Fruit fly (Drosophila melanogaster) whole organism, embryonic: ENCODE results near the gene CG8944.

Experiments used
- Abd-B ChIP-seq: fragments of 200-800 bp; sonication (Bioruptor generic); optimal IDR thresholded peaks from 2 replicates; lab custom pipeline; 2018; ENCODE audit warnings: missing biosample characterization, mild to moderate bottlenecking, missing genetic modification characterization, moderate library complexity
- Atf-2 ChIP-seq: fragments of 200-800 bp; sonication (Bioruptor generic); optimal IDR thresholded peaks from 2 replicates; lab custom pipeline; 2016; ENCODE audit warnings: missing biosample characterization, missing genetic modification characterization
- CG10366 ChIP-seq: fragments of 200-800 bp; sonication (Bioruptor generic); IDR thresholded peaks from 2 replicates; pipeline ENCODE4 v1.3.6; 2022; ENCODE audit warnings: missing biosample characterization, missing genetic modification characterization
- CG13123 ChIP-seq: fragments of 200-800 bp; sonication (Bioruptor generic); optimal IDR thresholded peaks from 2 replicates; lab custom pipeline; 2016; ENCODE audit warnings: missing biosample characterization, missing genetic modification characterization
- CG13296 ChIP-seq: fragments of 200-800 bp; sonication (Bioruptor generic); optimal IDR thresholded peaks from 3 replicates; lab custom pipeline; 2018; ENCODE audit warnings: missing biosample characterization, mild to moderate bottlenecking, missing genetic modification characterization
- CG14014 ChIP-seq: fragments of 200-800 bp; sonication (Bioruptor generic); IDR thresholded peaks from 2 replicates; pipeline ENCODE4 v1.3.6; 2022; ENCODE audit warnings: missing biosample characterization, missing genetic modification characterization
- CG14710 ChIP-seq: fragments of 200-800 bp; sonication (Bioruptor generic); optimal IDR thresholded peaks from 3 replicates; lab custom pipeline; 2019; ENCODE audit warnings: missing biosample characterization, mild to moderate bottlenecking, missing genetic modification characterization, moderate library complexity
- CG17385 ChIP-seq: fragments of 200-800 bp; sonication (Bioruptor generic); optimal IDR thresholded peaks from 3 replicates; lab custom pipeline; 2018; ENCODE audit warnings: missing biosample characterization, mild to moderate bottlenecking, missing genetic modification characterization
- CG17829 ChIP-seq: fragments of 200-800 bp; optimal IDR thresholded peaks from 2 replicates; lab custom pipeline; 2019; ENCODE audit warnings: missing biosample characterization, mild to moderate bottlenecking, missing genetic modification characterization, moderate library complexity
- CG2120 ChIP-seq: fragments of 200-800 bp; sonication (Bioruptor generic); optimal IDR thresholded peaks from 3 replicates; lab custom pipeline; 2016; ENCODE audit warnings: missing biosample characterization, missing genetic modification characterization
- CG3065 ChIP-seq: fragments of 200-800 bp; sonication (Bioruptor generic); optimal IDR thresholded peaks from 2 replicates; lab custom pipeline; 2016; ENCODE audit warnings: missing biosample characterization, missing genetic modification characterization
- CG3995 ChIP-seq: fragments of 200-800 bp; sonication (Bioruptor generic); optimal IDR thresholded peaks from 3 replicates; lab custom pipeline; 2016; ENCODE audit warnings: missing biosample characterization, missing genetic modification characterization
- CG42726 ChIP-seq: fragments of 200-800 bp; sonication (Bioruptor generic); IDR thresholded peaks from 2 replicates; pipeline ENCODE4 v1.3.6; 2022; ENCODE audit warnings: missing biosample characterization, missing genetic modification characterization; ENCODE audit not compliant: partially characterized antibody
- CG4328 ChIP-seq: fragments of 200-800 bp; sonication (Bioruptor generic); optimal IDR thresholded peaks from 3 replicates; lab custom pipeline; 2017; ENCODE audit warnings: missing biosample characterization, missing genetic modification reagents, missing genetic modification characterization
- CG5180 ChIP-seq: fragments of 200-800 bp; sonication (Bioruptor generic); optimal IDR thresholded peaks from 3 replicates; lab custom pipeline; 2017; ENCODE audit warnings: missing biosample characterization, missing genetic modification characterization, mild to moderate bottlenecking, moderate library complexity, missing genetic modification reagents
- CG7372 ChIP-seq: fragments of 200-800 bp; sonication (Bioruptor generic); IDR thresholded peaks from 2 replicates; pipeline ENCODE4 v1.3.6; 2022; ENCODE audit warnings: missing biosample characterization, missing genetic modification characterization
- CG7786 ChIP-seq: fragments of 200-800 bp; sonication (Bioruptor generic); optimal IDR thresholded peaks from 2 replicates; lab custom pipeline; 2016; ENCODE audit warnings: missing biosample characterization, missing genetic modification characterization
- CG8765 ChIP-seq: fragments of 200-800 bp; sonication (Bioruptor generic); IDR thresholded peaks from 2 replicates; pipeline ENCODE4 v1.3.6; 2022; ENCODE audit warnings: missing biosample characterization, missing genetic modification characterization
- CG9437 ChIP-seq: fragments of 200-800 bp; sonication (Bioruptor generic); optimal IDR thresholded peaks from 2 replicates; lab custom pipeline; 2018; ENCODE audit warnings: missing biosample characterization, mild to moderate bottlenecking, missing genetic modification characterization
- D19B ChIP-seq: fragments of 200-800 bp; sonication (Bioruptor generic); optimal IDR thresholded peaks from 2 replicates; lab custom pipeline; 2017; ENCODE audit warnings: missing biosample characterization, mild to moderate bottlenecking, missing genetic modification characterization
- Dp ChIP-seq: fragments of 200-800 bp; sonication (Bioruptor generic); optimal IDR thresholded peaks from 2 replicates; lab custom pipeline; 2018; ENCODE audit warnings: missing biosample characterization, mild to moderate bottlenecking, missing genetic modification characterization, moderate library complexity
- Dref ChIP-seq: fragments of 200-800 bp; sonication (Bioruptor generic); IDR thresholded peaks from 2 replicates; pipeline ENCODE4 v1.3.6; 2022; ENCODE audit warnings: missing biosample characterization, missing genetic modification characterization
- ERR ChIP-seq: fragments of 200-800 bp; sonication (Bioruptor generic); optimal IDR thresholded peaks from 2 replicates; lab custom pipeline; 2016; ENCODE audit warnings: missing biosample characterization, missing genetic modification characterization
- HmgD ChIP-seq: fragments of 200-800 bp; sonication (Bioruptor generic); optimal IDR thresholded peaks from 3 replicates; lab custom pipeline; 2016; ENCODE audit warnings: missing biosample characterization, missing genetic modification characterization
- Kr ChIP-seq: fragments of 200-800 bp; sonication (Bioruptor generic); optimal IDR thresholded peaks from 2 replicates; lab custom pipeline; 2017; ENCODE audit warnings: missing biosample characterization, mild to moderate bottlenecking, missing genetic modification characterization
- Mad ChIP-seq: fragments of 200-800 bp; sonication (Bioruptor generic); optimal IDR thresholded peaks from 2 replicates; lab custom pipeline; 2016; ENCODE audit warnings: missing biosample characterization, missing genetic modification characterization
- Med ChIP-seq: fragments of 200-800 bp; sonication (Bioruptor generic); peaks from one replicate; lab custom pipeline; 2016; ENCODE audit warnings: missing biosample characterization, missing genetic modification characterization, mild to moderate bottlenecking, inconsistent platforms, moderate library complexity
- Myb ChIP-seq: fragments of 200-800 bp; sonication (Bioruptor generic); optimal IDR thresholded peaks from 2 replicates; lab custom pipeline; 2016; ENCODE audit warnings: missing biosample characterization, missing genetic modification characterization
- NC2β ChIP-seq: fragments of 200-800 bp; sonication (Bioruptor generic); optimal IDR thresholded peaks from 2 replicates; lab custom pipeline; 2016; ENCODE audit warnings: missing biosample characterization, missing genetic modification characterization
- NFAT ChIP-seq: fragments of 200-800 bp; sonication (Bioruptor generic); IDR thresholded peaks from 2 replicates; pipeline ENCODE4 v1.3.6; 2022; ENCODE audit warnings: missing biosample characterization, missing genetic modification characterization
- Ptx1 ChIP-seq: fragments of 200-800 bp; sonication (Bioruptor generic); IDR thresholded peaks from 2 replicates; pipeline ENCODE4 v1.3.6; 2022; ENCODE audit warnings: missing biosample characterization, missing genetic modification characterization
- Ravus ChIP-seq: fragments of 200-800 bp; sonication (Bioruptor generic); IDR thresholded peaks from 2 replicates; pipeline ENCODE4 v1.3.6; 2022; ENCODE audit warnings: missing biosample characterization, missing genetic modification characterization
- Sry-β ChIP-seq: fragments of 200-800 bp; sonication (Bioruptor generic); optimal IDR thresholded peaks from 2 replicates; lab custom pipeline; 2018; ENCODE audit warnings: missing biosample characterization, mild to moderate bottlenecking, missing genetic modification characterization, moderate library complexity
- Xbp1 ChIP-seq: fragments of 200-800 bp; sonication (Bioruptor generic); optimal IDR thresholded peaks from 3 replicates; lab custom pipeline; 2016; ENCODE audit warnings: missing biosample characterization, mild to moderate bottlenecking, missing genetic modification characterization
- Xrp1 ChIP-seq: fragments of 200-800 bp; sonication (Bioruptor generic); IDR thresholded peaks from 2 replicates; pipeline ENCODE4 v1.3.6; 2022; ENCODE audit warnings: missing biosample characterization, missing genetic modification characterization
- YL-1 ChIP-seq: fragments of 200-800 bp; sonication (Bioruptor generic); optimal IDR thresholded peaks from 3 replicates; lab custom pipeline; 2017; ENCODE audit warnings: missing biosample characterization, mild to moderate bottlenecking, missing genetic modification characterization
- amos ChIP-seq: fragments of 200-800 bp; sonication (Bioruptor generic); IDR thresholded peaks from 2 replicates; pipeline ENCODE4 v1.3.6; 2022; ENCODE audit warnings: missing biosample characterization, missing genetic modification characterization; ENCODE audit not compliant: partially characterized antibody
- bsh ChIP-seq, 2 experiments: fragments of 200-800 bp; sonication (Bioruptor generic); optimal IDR thresholded peaks; 2 replicates each; lab custom pipeline; 2017 to 2018; ENCODE audit warnings: mild to moderate bottlenecking in 2 of 2, missing biosample characterization in 2 of 2, missing genetic modification characterization in 2 of 2, moderate library complexity in 1 of 2
- danr ChIP-seq: fragments of 200-800 bp; sonication (Bioruptor generic); IDR thresholded peaks from 2 replicates; pipeline ENCODE4 v1.3.6; 2022; ENCODE audit warnings: missing biosample characterization, missing genetic modification characterization
- dysf ChIP-seq: fragments of 200-800 bp; sonication (Bioruptor generic); IDR thresholded peaks from 3 replicates; pipeline ENCODE4 v1.3.6; 2022; ENCODE audit warnings: missing biosample characterization, missing genetic modification characterization
- fd64A ChIP-seq: fragments of 200-800 bp; sonication (Bioruptor generic); optimal IDR thresholded peaks from 3 replicates; lab custom pipeline; 2018; ENCODE audit warnings: missing biosample characterization, mild to moderate bottlenecking, missing genetic modification characterization
- gt ChIP-seq: fragments of 200-800 bp; sonication (Bioruptor generic); IDR thresholded peaks from 2 replicates; pipeline ENCODE4 v1.3.6; 2022; ENCODE audit warnings: missing biosample characterization, missing genetic modification characterization
- klu ChIP-seq: fragments of 200-800 bp; sonication (Bioruptor generic); IDR thresholded peaks from 2 replicates; pipeline ENCODE4 v1.3.6; 2022; ENCODE audit warnings: missing biosample characterization, missing genetic modification characterization
- nau ChIP-seq: fragments of 200-800 bp; sonication (Bioruptor generic); optimal IDR thresholded peaks from 3 replicates; lab custom pipeline; 2017; ENCODE audit warnings: missing biosample characterization, mild to moderate bottlenecking, missing genetic modification characterization, missing genetic modification reagents
- nerfin-1 ChIP-seq: fragments of 200-800 bp; sonication (Bioruptor generic); optimal IDR thresholded peaks from 3 replicates; lab custom pipeline; 2019; ENCODE audit warnings: missing biosample characterization, mild to moderate bottlenecking, missing genetic modification characterization, moderate library complexity
- pzg ChIP-seq: fragments of 200-800 bp; sonication (Bioruptor generic); optimal IDR thresholded peaks from 3 replicates; lab custom pipeline; 2018; ENCODE audit warnings: missing biosample characterization, mild to moderate bottlenecking, missing genetic modification characterization, moderate library complexity
- shn ChIP-seq: fragments of 200-800 bp; sonication (Bioruptor generic); optimal IDR thresholded peaks from 3 replicates; lab custom pipeline; 2016; ENCODE audit warnings: missing biosample characterization, missing genetic modification characterization
- slou ChIP-seq: fragments of 200-800 bp; sonication (Bioruptor generic); optimal IDR thresholded peaks from 3 replicates; lab custom pipeline; 2016; ENCODE audit warnings: missing biosample characterization, missing genetic modification characterization
- slp2 ChIP-seq: fragments of 200-800 bp; sonication (Bioruptor generic); optimal IDR thresholded peaks from 2 replicates; lab custom pipeline; 2016; ENCODE audit warnings: missing biosample characterization, missing genetic modification characterization
- stc ChIP-seq: fragments of 200-800 bp; sonication (Bioruptor generic); IDR thresholded peaks from 2 replicates; pipeline ENCODE4 v1.3.6; 2022; ENCODE audit warnings: missing biosample characterization, missing genetic modification characterization
- zf30C ChIP-seq: fragments of 200-800 bp; sonication (Bioruptor generic); optimal IDR thresholded peaks from 3 replicates; lab custom pipeline; 2018; ENCODE audit warnings: missing biosample characterization, mild to moderate bottlenecking, missing genetic modification characterization

Gene CG8944

DNA sequence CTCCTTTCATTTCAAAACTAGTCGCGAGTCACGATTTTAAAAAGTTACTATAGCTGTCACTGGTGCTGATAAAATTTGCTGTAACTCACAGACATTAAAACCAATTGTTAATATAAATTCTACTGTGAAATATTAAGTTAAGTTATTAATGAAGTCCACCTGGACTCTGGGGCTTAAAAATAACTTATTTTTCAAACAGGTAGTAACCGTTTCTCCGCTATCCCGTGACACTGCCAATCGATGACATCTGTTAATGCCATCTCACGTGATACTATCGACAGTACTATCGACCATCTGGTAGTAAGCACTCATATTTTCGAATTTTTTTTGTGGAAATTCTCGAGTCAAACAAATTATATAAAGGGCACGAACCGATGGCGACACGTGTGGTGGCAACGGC is 12.0 kb downstream of the CG8944 start, which contains the start of the genes CG12379 and MagR (continued):
- TF ChIP-seq NC2β (GFP tag; lab: Kevin White, UChicago) (peak; percentile 41), CG17385 (peak; percentile 61), CG9437 (GFP tag; lab: Kevin White, UChicago) (peak; percentile 16), nau (GFP tag; lab: Kevin White, UChicago) (no peak), CG13296 (peak; percentile 64), CG7786 (peak; percentile 56), CG13123 (GFP tag; lab: Kevin White, UChicago) (no peak), CG14710 (tag; lab: Kevin White, UChicago) (peak; percentile 79), CG10366 (GFP tag; lab: Robert Waterston, UW) (peak; percentile 28; the same call in 1 of the 2 replicates), Med (peak; percentile 91), Ravus (GFP tag; lab: Robert Waterston, UW) (no peak), CG17829 (tag; lab: Kevin White, UChicago) (peak; percentile 33), fd64A (GFP tag; lab: Kevin White, UChicago) (no peak), CG5180 (no peak), CG3995 (peak; percentile 100), dysf (GFP tag; lab: Robert Waterston, UW) (peak; percentile 56; the same call in 1 of the 3 replicates), CG4328 (no peak), Dref (GFP tag; lab: Robert Waterston, UW) (peak; percentile 69), gt (GFP tag; lab: Robert Waterston, UW) (no peak), danr (GFP tag; lab: Robert Waterston, UW) (0 out of 2 replicates have a peak, but pooled peaks have one; percentile 15), Ptx1 (GFP tag; lab: Robert Waterston, UW) (peak; percentile 53), Mad (GFP tag; lab: Kevin White, UChicago) (peak; percentile 30), Kr (GFP tag; lab: Kevin White, UChicago) (no peak), bsh (GFP tag; optimal IDR thresholded peaks at IDR 0.05; lab: Kevin White, UChicago) (peak in 1 of 2 experiments; percentile 7), Atf-2 (GFP tag; lab: Kevin White, UChicago) (peak; percentile 57), D19B (GFP tag; lab: Kevin White, UChicago) (no peak), CG3065 (GFP tag; lab: Kevin White, UChicago) (peak; percentile 16), Xbp1 (GFP tag; lab: Kevin White, UChicago) (peak; percentile 56), stc (GFP tag; lab: Robert Waterston, UW) (no peak), CG14014 (GFP tag; lab: Robert Waterston, UW) (peak; percentile 36; the same call in 1 of the 2 replicates), shn (GFP tag; lab: Kevin White, UChicago) (peak; percentile 7), Myb (GFP tag; lab: Kevin White, UChicago) (peak; percentile 75), klu (GFP tag; lab: Robert Waterston, UW) (peak; percentile 48; the same call in 1 of the 2 replicates), pzg (GFP tag; lab: Kevin White, UChicago) (peak; percentile 58), amos (peak; percentile 78), slou (GFP tag; lab: Kevin White, UChicago) (peak; percentile 35), CG8765 (GFP tag; lab: Robert Waterston, UW) (no peak), CG2120 (peak; percentile 79), NFAT (GFP tag; lab: Robert Waterston, UW) (peak; percentile 39; the same call in 1 of the 2 replicates), Sry-β (GFP tag; lab: Kevin White, UChicago) (peak; percentile 87), zf30C (GFP tag; lab: Kevin White, UChicago) (no peak), nerfin-1 (tag; lab: Kevin White, UChicago) (peak; percentile 79), Xrp1 (peak; percentile 35; the same call in 1 of the 2 replicates), ERR (GFP tag; lab: Kevin White, UChicago) (no peak), CG42726 (GFP tag; lab: Robert Waterston, UW) (peak; percentile 62; the same call in 1 of the 2 replicates), Dp (peak; percentile 36), slp2 (GFP tag; lab: Kevin White, UChicago) (peak; percentile 42), HmgD (GFP tag; lab: Kevin White, UChicago) (peak; percentile 9), Abd-B (GFP tag; lab: Kevin White, UChicago) (peak; percentile 63), CG7372 (peak; percentile 40; the same call in 1 of the 2 replicates), YL-1 (GFP tag; lab: Kevin White, UChicago) (peak; percentile 20)
